Fruit fly (Drosophila melanogaster) whole organism, embryonic: ENCODE data around the gene CG32811.

Experiments
- Ada2b ChIP-seq: fragments of 200-800 bp; sonication (Bioruptor generic); IDR thresholded peaks from 2 replicates; pipeline ENCODE4 v1.3.6; 2022; ENCODE audit warnings: missing biosample characterization, missing genetic modification characterization
- Atf6 ChIP-seq: fragments of 200-800 bp; sonication (Bioruptor generic); IDR thresholded peaks from 2 replicates; pipeline ENCODE4 v1.3.6; 2022; ENCODE audit warnings: missing biosample characterization, missing genetic modification characterization
- B-H1 ChIP-seq: fragments of 200-800 bp; sonication (Bioruptor generic); IDR thresholded peaks from 3 replicates; pipeline ENCODE4 v1.3.6; 2022; ENCODE audit warnings: missing biosample characterization, missing genetic modification characterization
- CG10654 ChIP-seq: fragments of 200-800 bp; sonication (Bioruptor generic); optimal IDR thresholded peaks from 2 replicates; lab custom pipeline; 2016; ENCODE audit warnings: missing biosample characterization, missing genetic modification characterization
- CG13775 ChIP-seq: fragments of 200-800 bp; sonication (Bioruptor generic); optimal IDR thresholded peaks from 3 replicates; lab custom pipeline; 2017; ENCODE audit warnings: missing biosample characterization, mild to moderate bottlenecking, missing genetic modification characterization
- CG13894 ChIP-seq: fragments of 200-800 bp; sonication (Bioruptor generic); optimal IDR thresholded peaks from 3 replicates; lab custom pipeline; 2018; ENCODE audit warnings: missing biosample characterization, mild to moderate bottlenecking, missing genetic modification characterization, moderate library complexity
- CG14965 ChIP-seq: fragments of 200-800 bp; sonication (Bioruptor generic); optimal IDR thresholded peaks from 2 replicates; lab custom pipeline; 2016; ENCODE audit warnings: missing biosample characterization, missing genetic modification characterization, borderline replicate concordance
- CG1529 ChIP-seq: fragments of 200-800 bp; sonication (Bioruptor generic); optimal IDR thresholded peaks from 3 replicates; lab custom pipeline; 2018; ENCODE audit warnings: missing biosample characterization, missing genetic modification characterization
- CG15696 ChIP-seq: fragments of 200-800 bp; sonication (Bioruptor generic); optimal IDR thresholded peaks from 2 replicates; lab custom pipeline; 2019; ENCODE audit warnings: missing biosample characterization, mild to moderate bottlenecking, missing genetic modification characterization, moderate library complexity
- CG1602 ChIP-seq: fragments of 200-800 bp; sonication (Bioruptor generic); optimal IDR thresholded peaks from 3 replicates; lab custom pipeline; 2016; ENCODE audit warnings: missing biosample characterization, missing genetic modification characterization
- CG1647 ChIP-seq: fragments of 200-800 bp; sonication (Bioruptor generic); optimal IDR thresholded peaks from 3 replicates; lab custom pipeline; 2016; ENCODE audit warnings: missing biosample characterization, missing genetic modification characterization
- CG16815 ChIP-seq: fragments of 200-800 bp; sonication (Bioruptor generic); optimal IDR thresholded peaks from 3 replicates; lab custom pipeline; 2017; ENCODE audit warnings: missing biosample characterization, mild to moderate bottlenecking, missing genetic modification characterization
- CG16863 ChIP-seq: fragments of 200-800 bp; sonication (Bioruptor generic); optimal IDR thresholded peaks from 3 replicates; lab custom pipeline; 2016; ENCODE audit warnings: missing biosample characterization, missing genetic modification characterization
- CG17328 ChIP-seq: fragments of 200-800 bp; sonication (Bioruptor generic); IDR thresholded peaks from 2 replicates; pipeline ENCODE4 v1.3.6; 2022; ENCODE audit warnings: missing biosample characterization, missing genetic modification characterization
- CG2712 ChIP-seq: fragments of 200-800 bp; optimal IDR thresholded peaks from 3 replicates; lab custom pipeline; 2019; ENCODE audit warnings: missing biosample characterization, mild to moderate bottlenecking, missing genetic modification characterization, moderate library complexity
- CG3065 ChIP-seq: fragments of 200-800 bp; sonication (Bioruptor generic); optimal IDR thresholded peaks from 2 replicates; lab custom pipeline; 2016; ENCODE audit warnings: missing biosample characterization, missing genetic modification characterization
- CG31365 ChIP-seq: fragments of 200-800 bp; sonication (Bioruptor generic); optimal IDR thresholded peaks from 2 replicates; lab custom pipeline; 2018; ENCODE audit warnings: missing biosample characterization, mild to moderate bottlenecking, missing genetic modification characterization
- CG34422 ChIP-seq: fragments of 200-800 bp; sonication (Bioruptor generic); IDR thresholded peaks from 3 replicates; pipeline ENCODE4 v1.3.6; 2022; ENCODE audit warnings: missing biosample characterization, missing genetic modification characterization
- CG42726 ChIP-seq: fragments of 200-800 bp; sonication (Bioruptor generic); IDR thresholded peaks from 2 replicates; pipeline ENCODE4 v1.3.6; 2022; ENCODE audit warnings: missing biosample characterization, missing genetic modification characterization; ENCODE audit not compliant: partially characterized antibody
- CG4730 ChIP-seq: fragments of 200-800 bp; sonication (Bioruptor generic); IDR thresholded peaks from 2 replicates; pipeline ENCODE4 v1.3.6; 2022; ENCODE audit warnings: missing biosample characterization, missing genetic modification characterization
- CG8359 ChIP-seq: fragments of 200-800 bp; sonication (Bioruptor generic); optimal IDR thresholded peaks from 2 replicates; lab custom pipeline; 2017; ENCODE audit warnings: missing biosample characterization, mild to moderate bottlenecking, missing genetic modification characterization, borderline replicate concordance
- CG8924 ChIP-seq: fragments of 200-800 bp; optimal IDR thresholded peaks from 3 replicates; lab custom pipeline; 2019; ENCODE audit warnings: missing biosample characterization, mild to moderate bottlenecking, missing genetic modification characterization, moderate library complexity
- Camta ChIP-seq: fragments of 200-800 bp; sonication (Bioruptor generic); optimal IDR thresholded peaks from 2 replicates; lab custom pipeline; 2016; ENCODE audit warnings: missing biosample characterization, missing genetic modification characterization
- Ets65A ChIP-seq: fragments of 200-800 bp; sonication (Bioruptor generic); peaks from one replicate; lab custom pipeline; 2016; ENCODE audit warnings: missing biosample characterization, missing genetic modification characterization
- Fer1 ChIP-seq: fragments of 200-800 bp; sonication (Bioruptor generic); optimal IDR thresholded peaks from 2 replicates; lab custom pipeline; 2017; ENCODE audit warnings: missing biosample characterization, mild to moderate bottlenecking, missing genetic modification characterization
- MTF-1 ChIP-seq: fragments of 200-800 bp; sonication (Bioruptor generic); optimal IDR thresholded peaks from 2 replicates; lab custom pipeline; 2018; ENCODE audit warnings: missing biosample characterization, mild to moderate bottlenecking, missing genetic modification characterization, borderline replicate concordance
- Max ChIP-seq: fragments of 200-800 bp; sonication (Bioruptor generic); optimal IDR thresholded peaks from 2 replicates; lab custom pipeline; 2016; ENCODE audit warnings: missing biosample characterization, mild to moderate bottlenecking, missing genetic modification characterization
- Myb ChIP-seq: fragments of 200-800 bp; sonication (Bioruptor generic); optimal IDR thresholded peaks from 2 replicates; lab custom pipeline; 2016; ENCODE audit warnings: missing biosample characterization, missing genetic modification characterization
- Nf-YA ChIP-seq: fragments of 200-800 bp; sonication (Bioruptor generic); IDR thresholded peaks from 2 replicates; pipeline ENCODE4 v1.3.6; 2022; ENCODE audit warnings: missing biosample characterization, missing genetic modification characterization
- abd-A ChIP-seq: fragments of 200-800 bp; sonication (Bioruptor generic); optimal IDR thresholded peaks from 3 replicates; lab custom pipeline; 2019; ENCODE audit warnings: missing biosample characterization, mild to moderate bottlenecking, missing genetic modification characterization, moderate library complexity
- ara ChIP-seq: fragments of 200-800 bp; sonication (Bioruptor generic); IDR thresholded peaks from 2 replicates; pipeline ENCODE4 v1.3.6; 2022; ENCODE audit warnings: missing biosample characterization, missing genetic modification characterization
- az2 ChIP-seq: fragments of 200-800 bp; sonication (Bioruptor generic); optimal IDR thresholded peaks from 3 replicates; lab custom pipeline; 2016; ENCODE audit warnings: missing biosample characterization, missing genetic modification characterization
- cad ChIP-seq: fragments of >200 bp; optimal IDR thresholded peaks from 2 replicates; lab custom pipeline; 2017; ENCODE audit warnings: missing biosample characterization, missing genetic modification characterization
- crol ChIP-seq: fragments of 200-800 bp; sonication (Bioruptor generic); IDR thresholded peaks from 2 replicates; pipeline ENCODE4 v1.3.6; 2022; ENCODE audit warnings: missing biosample characterization, missing genetic modification characterization
- dm ChIP-seq: fragments of 200-800 bp; sonication (Bioruptor generic); optimal IDR thresholded peaks from 3 replicates; lab custom pipeline; 2016; ENCODE audit warnings: missing biosample characterization, missing genetic modification characterization
- fd64A ChIP-seq: fragments of 200-800 bp; sonication (Bioruptor generic); optimal IDR thresholded peaks from 3 replicates; lab custom pipeline; 2018; ENCODE audit warnings: missing biosample characterization, mild to moderate bottlenecking, missing genetic modification characterization
- her ChIP-seq: fragments of 200-800 bp; sonication (Bioruptor generic); optimal IDR thresholded peaks from 2 replicates; lab custom pipeline; 2016; ENCODE audit warnings: missing biosample characterization, missing genetic modification characterization
- hkb ChIP-seq, 2 experiments: fragments of 200-800 bp in 1 of 2; fragments of >200 bp in 1 of 2; sonication (Bioruptor generic) in 1 of 2; IDR thresholded peaks in 1 of 2; optimal IDR thresholded peaks in 1 of 2; 2 replicates each; pipeline versions ENCODE4 v1.3.6 to Lab custom; 2017 to 2022; ENCODE audit warnings: missing biosample characterization in 1 of 2, missing genetic modification characterization in 1 of 2
- jigr1 ChIP-seq: fragments of 200-800 bp; sonication (Bioruptor generic); IDR thresholded peaks from 3 replicates; pipeline ENCODE4 v1.3.6; 2022; ENCODE audit warnings: missing biosample characterization, missing genetic modification characterization
- jing ChIP-seq: fragments of 200-800 bp; sonication (Bioruptor generic); optimal IDR thresholded peaks from 2 replicates; lab custom pipeline; 2018; ENCODE audit warnings: missing biosample characterization, mild to moderate bottlenecking, missing genetic modification characterization
- lilli ChIP-seq: fragments of 200-800 bp; sonication (Bioruptor generic); optimal IDR thresholded peaks from 3 replicates; lab custom pipeline; 2016; ENCODE audit warnings: missing biosample characterization, missing genetic modification characterization
- luna ChIP-seq: fragments of 200-800 bp; sonication (Bioruptor generic); optimal IDR thresholded peaks from 2 replicates; lab custom pipeline; 2016; ENCODE audit warnings: missing biosample characterization, missing genetic modification characterization
- pb ChIP-seq: fragments of 200-800 bp; sonication (Bioruptor generic); optimal IDR thresholded peaks from 3 replicates; lab custom pipeline; 2016; ENCODE audit warnings: missing biosample characterization, missing genetic modification characterization
- rib ChIP-seq: fragments of 200-800 bp; sonication (Bioruptor generic); IDR thresholded peaks from 2 replicates; pipeline ENCODE4 v1.3.6; 2022; ENCODE audit warnings: missing biosample characterization, missing genetic modification characterization
- slou ChIP-seq: fragments of 200-800 bp; sonication (Bioruptor generic); optimal IDR thresholded peaks from 3 replicates; lab custom pipeline; 2016; ENCODE audit warnings: missing biosample characterization, missing genetic modification characterization
- sr ChIP-seq: fragments of 200-800 bp; sonication (Bioruptor generic); IDR thresholded peaks from 3 replicates; pipeline ENCODE4 v1.3.6; 2022; ENCODE audit warnings: missing biosample characterization, missing genetic modification characterization
- stwl ChIP-seq: fragments of 200-800 bp; sonication (Bioruptor generic); optimal IDR thresholded peaks from 3 replicates; lab custom pipeline; 2018; ENCODE audit warnings: missing biosample characterization, mild to moderate bottlenecking, missing genetic modification characterization, moderate library complexity
- unpg ChIP-seq: fragments of 200-800 bp; sonication (Bioruptor generic); optimal IDR thresholded peaks from 3 replicates; lab custom pipeline; 2018; ENCODE audit warnings: missing biosample characterization, mild to moderate bottlenecking, missing genetic modification characterization, moderate library complexity
- wor ChIP-seq: fragments of 200-800 bp; sonication (Bioruptor generic); IDR thresholded peaks from 2 replicates; pipeline ENCODE4 v1.3.6; 2022; ENCODE audit warnings: missing biosample characterization, missing genetic modification characterization

The CG32811 gene

DNA sequence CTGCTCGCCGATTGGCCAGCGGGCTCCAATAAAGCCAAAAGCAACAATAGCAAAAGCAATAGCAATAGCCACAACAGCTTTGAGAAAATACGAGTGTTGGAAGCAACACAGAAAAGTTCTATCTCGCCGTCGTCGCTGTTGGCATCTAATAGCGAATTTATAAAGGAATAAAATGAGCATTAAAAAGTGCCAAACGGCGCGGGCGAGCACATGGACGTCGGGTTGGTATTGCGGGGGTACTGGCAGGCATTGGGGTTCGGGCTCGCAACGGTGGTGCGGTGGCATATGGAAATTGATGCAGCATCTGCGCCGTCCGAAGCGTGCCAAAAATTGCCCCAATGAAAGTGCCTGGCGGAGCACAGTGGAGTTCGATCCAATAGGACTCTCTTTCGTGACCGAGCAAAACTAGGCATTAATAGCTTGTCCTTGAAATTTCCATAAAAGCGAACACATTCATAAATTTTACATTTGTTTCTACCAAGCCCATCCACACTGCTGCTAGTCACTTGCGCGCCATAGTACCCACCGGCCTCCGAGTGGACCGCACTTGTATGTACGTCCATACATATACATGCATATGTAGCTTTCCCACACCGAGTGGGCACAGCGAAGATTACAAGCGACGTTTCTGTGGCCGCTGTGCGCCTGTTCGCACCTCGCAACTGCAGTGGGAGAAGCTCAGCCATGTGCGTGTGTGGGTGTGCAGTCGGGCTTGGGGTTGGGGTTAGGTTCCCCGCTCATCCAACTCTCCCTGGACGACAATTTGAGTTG lies 21.2 kb downstream of the CG32811 start (continued):
- peak; percentile 24 for TF ChIP-seq CG15696
- TF ChIP-seq pb, result peak; percentile 90
- peak; percentile 95 for TF ChIP-seq CG34422 (GFP tag; lab: Robert Waterston, UW)
- TF ChIP-seq Atf6 (GFP tag; lab: Robert Waterston, UW), result peak; percentile 95
- peak; percentile 85 for TF ChIP-seq CG13775 (GFP tag; lab: Kevin White, UChicago)
- TF ChIP-seq CG1529, result peak; percentile 79
- peak; percentile 73 for TF ChIP-seq CG1602
- peak; percentile 78 for TF ChIP-seq dm (GFP tag; lab: Kevin White, UChicago)
- TF ChIP-seq CG8359 (GFP tag; lab: Kevin White, UChicago), result peak; percentile 70
- TF ChIP-seq CG4730 (GFP tag; lab: Robert Waterston, UW), result peak; percentile 87
- peak; percentile 77 for TF ChIP-seq CG31365 (tag; lab: Kevin White, UChicago)
- peak; percentile 85 for TF ChIP-seq CG16815 (GFP tag; lab: Kevin White, UChicago)
- peak; percentile 90 for TF ChIP-seq CG16863 (GFP tag; lab: Kevin White, UChicago)
- TF ChIP-seq stwl (tag; lab: Kevin White, UChicago), result no peak
- TF ChIP-seq Fer1, result peak; percentile 95
- no peak for TF ChIP-seq hkb (optimal IDR thresholded peaks at IDR 0.05; lab: Kevin White, UChicago)
- TF ChIP-seq hkb (GFP tag; IDR thresholded peaks at IDR 0.05; lab: Robert Waterston, UW), result peak; percentile 97
- TF ChIP-seq slou (GFP tag; lab: Kevin White, UChicago), result peak; percentile 74
- TF ChIP-seq unpg (GFP tag; lab: Kevin White, UChicago), result peak; percentile 92
- peak; percentile 79 for TF ChIP-seq Myb (GFP tag; lab: Kevin White, UChicago)
- TF ChIP-seq abd-A (tag; lab: Kevin White, UChicago), result peak; percentile 94
- peak; percentile 53 for TF ChIP-seq CG13894 (tag; lab: Kevin White, UChicago)
- TF ChIP-seq Camta, result peak; percentile 79
- TF ChIP-seq rib (GFP tag; lab: Robert Waterston, UW), result peak; percentile 89
- no peak for TF ChIP-seq cad (GFP tag; lab: Kevin White, UChicago)
- peak; percentile 88 for TF ChIP-seq CG1647
- peak; percentile 54 for TF ChIP-seq fd64A
- TF ChIP-seq sr, result peak; percentile 75; the same call in 2 of the 3 replicates
- peak; percentile 90 for TF ChIP-seq jing
- TF ChIP-seq jigr1 (GFP tag; lab: Robert Waterston, UW), result peak; percentile 70; the same call in 1 of the 3 replicates
- TF ChIP-seq CG17328 (GFP tag; lab: Robert Waterston, UW), result peak; percentile 91
- TF ChIP-seq CG2712 (tag; lab: Kevin White, UChicago), result peak; percentile 84
- TF ChIP-seq B-H1 (GFP tag; lab: Robert Waterston, UW), result peak; percentile 92
- peak; percentile 91 for TF ChIP-seq lilli
- peak; percentile 86 for TF ChIP-seq az2 (GFP tag; lab: Kevin White, UChicago)
- peak; percentile 78 for TF ChIP-seq wor (GFP tag; lab: Robert Waterston, UW)
- peak; percentile 79 for TF ChIP-seq luna (GFP tag; lab: Kevin White, UChicago)
- peak; percentile 98 for TF ChIP-seq Ets65A
- peak; percentile 78 for TF ChIP-seq Max
- TF ChIP-seq Nf-YA (GFP tag; lab: Robert Waterston, UW), result peak; percentile 74
- TF ChIP-seq CG3065 (GFP tag; lab: Kevin White, UChicago), result peak; percentile 56
- peak; percentile 95 for TF ChIP-seq Ada2b (GFP tag; lab: Robert Waterston, UW)
- TF ChIP-seq her (GFP tag; lab: Kevin White, UChicago), result peak; percentile 94
- peak; percentile 84 for TF ChIP-seq ara (GFP tag; lab: Robert Waterston, UW)
- peak; percentile 88 for TF ChIP-seq CG10654 (GFP tag; lab: Kevin White, UChicago)
- TF ChIP-seq crol (GFP tag; lab: Robert Waterston, UW), result peak; percentile 44; the same call in 1 of the 2 replicates
- TF ChIP-seq MTF-1 (GFP tag; lab: Kevin White, UChicago), result peak; percentile 78
- TF ChIP-seq CG8924 (tag; lab: Kevin White, UChicago), result peak; percentile 89
- peak; percentile 61 for TF ChIP-seq CG14965
- no peak for TF ChIP-seq CG42726 (GFP tag; lab: Robert Waterston, UW)
